Fruit fly (Drosophila melanogaster) whole organism, embryonic: ENCODE measurements around the gene Ubi-p63E.

Experiments
- Ada2b ChIP-seq: fragments of 200-800 bp; sonication (Bioruptor generic); IDR thresholded peaks from 2 replicates; pipeline ENCODE4 v1.3.6; 2022; ENCODE audit warnings: missing biosample characterization, missing genetic modification characterization
- B-H1 ChIP-seq: fragments of 200-800 bp; sonication (Bioruptor generic); IDR thresholded peaks from 3 replicates; pipeline ENCODE4 v1.3.6; 2022; ENCODE audit warnings: missing biosample characterization, missing genetic modification characterization
- B-H2 ChIP-seq: fragments of 200-800 bp; sonication (Bioruptor generic); optimal IDR thresholded peaks from 2 replicates; lab custom pipeline; 2018; ENCODE audit warnings: missing biosample characterization, mild to moderate bottlenecking, missing genetic modification characterization
- Bgb ChIP-seq: fragments of 200-800 bp; sonication (Bioruptor generic); IDR thresholded peaks from 2 replicates; pipeline ENCODE4 v1.3.6; 2022; ENCODE audit warnings: missing biosample characterization, missing genetic modification characterization; ENCODE audit not compliant: partially characterized antibody
- Blimp-1 ChIP-seq: fragments of 200-800 bp; sonication (Bioruptor generic); optimal IDR thresholded peaks from 3 replicates; lab custom pipeline; 2018; ENCODE audit warnings: missing biosample characterization, missing genetic modification characterization, mild to moderate bottlenecking, moderate library complexity, missing genetic modification reagents
- CG1233 ChIP-seq: fragments of 200-800 bp; sonication (Bioruptor generic); optimal IDR thresholded peaks from 4 replicates; lab custom pipeline; 2018; ENCODE audit warnings: missing biosample characterization, mild to moderate bottlenecking, missing genetic modification characterization
- CG12659 ChIP-seq: fragments of 200-800 bp; sonication (Bioruptor generic); optimal IDR thresholded peaks from 3 replicates; lab custom pipeline; 2017; ENCODE audit warnings: mild to moderate bottlenecking, missing biosample characterization, missing genetic modification reagents, missing genetic modification characterization
- CG14667 ChIP-seq: fragments of 200-800 bp; sonication (Bioruptor generic); IDR thresholded peaks from 2 replicates; pipeline ENCODE4 v1.3.6; 2022; ENCODE audit warnings: missing biosample characterization, missing genetic modification characterization
- CG15514 ChIP-seq: fragments of 200-800 bp; sonication (Bioruptor generic); optimal IDR thresholded peaks from 3 replicates; lab custom pipeline; 2017; ENCODE audit warnings: missing biosample characterization, missing genetic modification characterization, mild to moderate bottlenecking, moderate library complexity, missing genetic modification reagents
- CG15601 ChIP-seq: fragments of 200-800 bp; sonication (Bioruptor generic); optimal IDR thresholded peaks from 3 replicates; lab custom pipeline; 2019; ENCODE audit warnings: missing biosample characterization, mild to moderate bottlenecking, missing genetic modification characterization, moderate library complexity
- CG17186 ChIP-seq: fragments of 200-800 bp; sonication (Bioruptor generic); optimal IDR thresholded peaks from 3 replicates; lab custom pipeline; 2017; ENCODE audit warnings: missing biosample characterization, missing genetic modification reagents, missing genetic modification characterization
- CG17912 ChIP-seq: fragments of 200-800 bp; sonication (Bioruptor generic); optimal IDR thresholded peaks from 2 replicates; lab custom pipeline; 2018; ENCODE audit warnings: missing biosample characterization, mild to moderate bottlenecking, missing genetic modification characterization
- CG18011 ChIP-seq: fragments of 200-800 bp; sonication (Bioruptor generic); optimal IDR thresholded peaks from 2 replicates; lab custom pipeline; 2017; ENCODE audit warnings: missing biosample characterization, missing genetic modification characterization, mild to moderate bottlenecking, moderate library complexity, missing genotype
- CG18476 ChIP-seq: fragments of 200-800 bp; sonication (Bioruptor generic); optimal IDR thresholded peaks from 2 replicates; lab custom pipeline; 2016; ENCODE audit warnings: missing biosample characterization, mild to moderate bottlenecking, missing genetic modification characterization
- CG2120 ChIP-seq: fragments of 200-800 bp; sonication (Bioruptor generic); optimal IDR thresholded peaks from 3 replicates; lab custom pipeline; 2016; ENCODE audit warnings: missing biosample characterization, missing genetic modification characterization
- CG2129 ChIP-seq: fragments of 200-800 bp; sonication (Bioruptor generic); IDR thresholded peaks from 2 replicates; pipeline ENCODE4 v1.3.6; 2022; ENCODE audit warnings: missing biosample characterization, missing genetic modification characterization; ENCODE audit not compliant: partially characterized antibody
- CG3163 ChIP-seq: fragments of 200-800 bp; sonication (Bioruptor generic); optimal IDR thresholded peaks from 3 replicates; lab custom pipeline; 2016; ENCODE audit warnings: missing biosample characterization, missing genetic modification characterization
- CG4328 ChIP-seq: fragments of 200-800 bp; sonication (Bioruptor generic); optimal IDR thresholded peaks from 3 replicates; lab custom pipeline; 2017; ENCODE audit warnings: missing biosample characterization, missing genetic modification reagents, missing genetic modification characterization
- CG43689 ChIP-seq: fragments of 200-800 bp; sonication (Bioruptor generic); IDR thresholded peaks from 2 replicates; pipeline ENCODE4 v1.3.6; 2022; ENCODE audit warnings: missing biosample characterization, missing genetic modification characterization
- CG4424 ChIP-seq: fragments of 200-800 bp; sonication (Bioruptor generic); optimal IDR thresholded peaks from 3 replicates; lab custom pipeline; 2016; ENCODE audit warnings: missing biosample characterization, missing genetic modification characterization
- CG6765 ChIP-seq: fragments of 200-800 bp; sonication (Bioruptor generic); optimal IDR thresholded peaks from 3 replicates; lab custom pipeline; 2017; ENCODE audit warnings: missing biosample characterization, mild to moderate bottlenecking, missing genetic modification characterization
- CG7556 ChIP-seq: fragments of 200-800 bp; sonication (Bioruptor generic); optimal IDR thresholded peaks from 2 replicates; lab custom pipeline; 2017; ENCODE audit warnings: missing biosample characterization, mild to moderate bottlenecking, missing genetic modification characterization
- CG9215 ChIP-seq: fragments of 200-800 bp; sonication (Bioruptor generic); IDR thresholded peaks from 2 replicates; pipeline ENCODE4 v1.3.6; 2022; ENCODE audit warnings: missing biosample characterization, missing genetic modification characterization
- Drgx ChIP-seq: fragments of 200-800 bp; sonication (Bioruptor generic); IDR thresholded peaks from 2 replicates; pipeline ENCODE4 v1.3.6; 2022; ENCODE audit warnings: missing biosample characterization, missing genetic modification characterization
- Fer1 ChIP-seq: fragments of 200-800 bp; sonication (Bioruptor generic); optimal IDR thresholded peaks from 2 replicates; lab custom pipeline; 2017; ENCODE audit warnings: missing biosample characterization, mild to moderate bottlenecking, missing genetic modification characterization
- Fer3 ChIP-seq: fragments of 200-800 bp; sonication (Bioruptor generic); optimal IDR thresholded peaks from 2 replicates; lab custom pipeline; 2018; ENCODE audit warnings: missing biosample characterization, mild to moderate bottlenecking, missing genetic modification characterization, moderate library complexity
- H15 ChIP-seq: fragments of 200-800 bp; sonication (Bioruptor generic); IDR thresholded peaks from 3 replicates; pipeline ENCODE4 v1.3.6; 2022; ENCODE audit warnings: missing biosample characterization, missing genetic modification characterization
- HLH4C ChIP-seq: fragments of 200-800 bp; sonication (Bioruptor generic); IDR thresholded peaks from 3 replicates; pipeline ENCODE4 v1.3.6; 2022; ENCODE audit warnings: missing biosample characterization, missing genetic modification characterization; ENCODE audit not compliant: partially characterized antibody
- Hand ChIP-seq: fragments of 200-800 bp; sonication (Bioruptor generic); optimal IDR thresholded peaks from 2 replicates; lab custom pipeline; 2017; ENCODE audit warnings: mild to moderate bottlenecking, missing biosample characterization, missing genetic modification reagents, missing genetic modification characterization
- Hey ChIP-seq: fragments of 200-800 bp; sonication (Bioruptor generic); optimal IDR thresholded peaks from 3 replicates; lab custom pipeline; 2018; ENCODE audit warnings: missing biosample characterization, mild to moderate bottlenecking, missing genetic modification characterization
- Meics ChIP-seq: fragments of 200-800 bp; sonication (Bioruptor generic); optimal IDR thresholded peaks from 2 replicates; lab custom pipeline; 2017; ENCODE audit warnings: missing biosample characterization, mild to moderate bottlenecking, missing genetic modification characterization
- NfI ChIP-seq: fragments of 200-800 bp; sonication (Bioruptor generic); optimal IDR thresholded peaks from 3 replicates; lab custom pipeline; 2018; ENCODE audit warnings: missing biosample characterization, mild to moderate bottlenecking, missing genetic modification characterization, moderate library complexity
- Oaz ChIP-seq: fragments of 200-800 bp; sonication (Bioruptor generic); IDR thresholded peaks from 2 replicates; pipeline ENCODE4 v1.3.6; 2022; ENCODE audit warnings: missing biosample characterization, missing genetic modification characterization
- Optix ChIP-seq: fragments of 200-800 bp; sonication (Bioruptor generic); IDR thresholded peaks from 3 replicates; pipeline ENCODE4 v1.3.6; 2022; ENCODE audit warnings: missing biosample characterization, missing genetic modification characterization
- Sox100B ChIP-seq: fragments of 200-800 bp; sonication (Bioruptor generic); optimal IDR thresholded peaks from 3 replicates; lab custom pipeline; 2018; ENCODE audit warnings: missing biosample characterization, mild to moderate bottlenecking, missing genetic modification characterization
- YL-1 ChIP-seq: fragments of 200-800 bp; sonication (Bioruptor generic); optimal IDR thresholded peaks from 3 replicates; lab custom pipeline; 2017; ENCODE audit warnings: missing biosample characterization, mild to moderate bottlenecking, missing genetic modification characterization
- ash1 ChIP-seq: fragments of 200-800 bp; sonication (Bioruptor generic); optimal IDR thresholded peaks from 2 replicates; lab custom pipeline; 2018; ENCODE audit warnings: missing biosample characterization, mild to moderate bottlenecking, missing genetic modification characterization
- caup ChIP-seq: fragments of 200-800 bp; sonication (Bioruptor generic); optimal IDR thresholded peaks from 3 replicates; lab custom pipeline; 2017; ENCODE audit warnings: missing biosample characterization, mild to moderate bottlenecking, missing genetic modification characterization, moderate library complexity; ENCODE audit not compliant: severe bottlenecking
- chm ChIP-seq: fragments of 200-800 bp; sonication (Bioruptor generic); IDR thresholded peaks from 2 replicates; pipeline ENCODE4 v1.3.6; 2022; ENCODE audit warnings: missing biosample characterization, missing genetic modification characterization
- dysf ChIP-seq: fragments of 200-800 bp; sonication (Bioruptor generic); IDR thresholded peaks from 3 replicates; pipeline ENCODE4 v1.3.6; 2022; ENCODE audit warnings: missing biosample characterization, missing genetic modification characterization
- ftz-f1 ChIP-seq: fragments of 200-800 bp; sonication (Bioruptor generic); optimal IDR thresholded peaks from 2 replicates; lab custom pipeline; 2016; ENCODE audit warnings: missing biosample characterization, missing genetic modification characterization
- gem ChIP-seq: fragments of 200-800 bp; sonication (Bioruptor generic); optimal IDR thresholded peaks from 2 replicates; lab custom pipeline; 2019; ENCODE audit warnings: missing biosample characterization, mild to moderate bottlenecking, missing genetic modification characterization, moderate library complexity
- grau ChIP-seq: fragments of 200-800 bp; optimal IDR thresholded peaks from 3 replicates; lab custom pipeline; 2019; ENCODE audit warnings: missing biosample characterization, mild to moderate bottlenecking, missing genetic modification characterization, moderate library complexity
- inv ChIP-seq: fragments of 200-800 bp; sonication (Bioruptor generic); IDR thresholded peaks from 2 replicates; pipeline ENCODE4 v1.3.6; 2022; ENCODE audit warnings: missing biosample characterization, missing genetic modification characterization; ENCODE audit not compliant: partially characterized antibody
- mirr ChIP-seq: fragments of 200-800 bp; sonication (Bioruptor generic); optimal IDR thresholded peaks from 3 replicates; lab custom pipeline; 2018; ENCODE audit warnings: missing biosample characterization, mild to moderate bottlenecking, missing genetic modification characterization
- pb ChIP-seq: fragments of 200-800 bp; sonication (Bioruptor generic); optimal IDR thresholded peaks from 3 replicates; lab custom pipeline; 2016; ENCODE audit warnings: missing biosample characterization, missing genetic modification characterization
- pum ChIP-seq: fragments of 200-800 bp; sonication (Bioruptor generic); optimal IDR thresholded peaks from 2 replicates; lab custom pipeline; 2016; ENCODE audit warnings: missing biosample characterization, missing genetic modification characterization
- pzg ChIP-seq: fragments of 200-800 bp; sonication (Bioruptor generic); optimal IDR thresholded peaks from 3 replicates; lab custom pipeline; 2018; ENCODE audit warnings: missing biosample characterization, mild to moderate bottlenecking, missing genetic modification characterization, moderate library complexity
- schlank ChIP-seq: fragments of 200-800 bp; sonication (Bioruptor generic); optimal IDR thresholded peaks from 2 replicates; lab custom pipeline; 2018; ENCODE audit warnings: missing biosample characterization, mild to moderate bottlenecking, missing genetic modification characterization
- sens ChIP-seq: fragments of 200-800 bp; sonication (Bioruptor generic); peaks from one replicate; lab custom pipeline; 2016; ENCODE audit warnings: missing biosample characterization, missing genetic modification characterization

Ubi-p63E gene

dm6 chr3L:3932742-3933289 lies 29.8 kb upstream of the Ubi-p63E start (continued):
- TF ChIP-seq CG2129 = no peak
- TF ChIP-seq CG15514 (GFP tag; lab: Kevin White, UChicago) = peak; percentile 64
- no peak for TF ChIP-seq pum
- peak; percentile 15 for TF ChIP-seq B-H2 (GFP tag; lab: Kevin White, UChicago)
- peak; percentile 12 for TF ChIP-seq Sox100B (GFP tag; lab: Kevin White, UChicago)
- TF ChIP-seq grau (tag; lab: Kevin White, UChicago) = peak; percentile 8
- no peak for TF ChIP-seq CG14667 (GFP tag; lab: Robert Waterston, UW)
- TF ChIP-seq ash1 = peak; percentile 24
- no peak for TF ChIP-seq CG18011 (GFP tag; lab: Kevin White, UChicago)
- no peak for TF ChIP-seq Blimp-1
- no peak for TF ChIP-seq H15
- no peak for TF ChIP-seq HLH4C
- no peak for TF ChIP-seq CG43689
- no peak for TF ChIP-seq YL-1 (GFP tag; lab: Kevin White, UChicago)
- peak; percentile 35 for TF ChIP-seq gem (tag; lab: Kevin White, UChicago)
- no peak for TF ChIP-seq CG4328 (GFP tag; lab: Kevin White, UChicago)
- TF ChIP-seq caup (GFP tag; lab: Kevin White, UChicago) = peak; percentile 77
- TF ChIP-seq Optix = no peak
- no peak for TF ChIP-seq CG9215 (GFP tag; lab: Robert Waterston, UW)
- no peak for TF ChIP-seq CG4424 (GFP tag; lab: Kevin White, UChicago)
- no peak for TF ChIP-seq CG17186 (GFP tag; lab: Kevin White, UChicago)
- TF ChIP-seq pzg (GFP tag; lab: Kevin White, UChicago) = no peak
- TF ChIP-seq CG18476 (GFP tag; lab: Kevin White, UChicago) = peak; percentile 47
- peak; percentile 27 for TF ChIP-seq mirr
- peak; percentile 38 for TF ChIP-seq CG7556 (GFP tag; lab: Kevin White, UChicago)
- peak; percentile 33 for TF ChIP-seq Hand (GFP tag; lab: Kevin White, UChicago)
- TF ChIP-seq schlank (tag; lab: Kevin White, UChicago) = peak; percentile 67
- no peak for TF ChIP-seq B-H1 (GFP tag; lab: Robert Waterston, UW)
- peak; percentile 35 for TF ChIP-seq CG2120 (GFP tag; lab: Kevin White, UChicago)
- TF ChIP-seq chm (GFP tag; lab: Robert Waterston, UW) = no peak
- no peak for TF ChIP-seq CG3163
- TF ChIP-seq Drgx = no peak
- no peak for TF ChIP-seq pb (GFP tag; lab: Kevin White, UChicago)
- TF ChIP-seq NfI (GFP tag; lab: Kevin White, UChicago) = peak; percentile 22
- no peak for TF ChIP-seq Oaz (GFP tag; lab: Robert Waterston, UW)
- TF ChIP-seq Meics (GFP tag; lab: Kevin White, UChicago) = peak; percentile 45
- TF ChIP-seq inv (GFP tag; lab: Robert Waterston, UW) = no peak
- TF ChIP-seq ftz-f1 (GFP tag; lab: Kevin White, UChicago) = no peak
- TF ChIP-seq CG17912 (GFP tag; lab: Kevin White, UChicago) = no peak
- no peak for TF ChIP-seq Ada2b (GFP tag; lab: Robert Waterston, UW)
- peak; percentile 71 for TF ChIP-seq Fer3 (tag; lab: Kevin White, UChicago)
- peak; percentile 28; the same call in 1 of the 3 replicates for TF ChIP-seq dysf (GFP tag; lab: Robert Waterston, UW)
- TF ChIP-seq Hey = no peak
- TF ChIP-seq CG1233 (GFP tag; lab: Kevin White, UChicago) = peak; percentile 21
- peak; percentile 23 for TF ChIP-seq CG6765 (GFP tag; lab: Kevin White, UChicago)
- peak; percentile 44 for TF ChIP-seq sens (GFP tag; lab: Kevin White, UChicago)
- peak; percentile 32 for TF ChIP-seq CG12659 (GFP tag; lab: Kevin White, UChicago)
- no peak for TF ChIP-seq Bgb (GFP tag; lab: Robert Waterston, UW)
- no peak for TF ChIP-seq CG15601 (tag; lab: Kevin White, UChicago)
- peak; percentile 65 for TF ChIP-seq Fer1
